Worm (Caenorhabditis elegans) whole organism, young adult: ENCODE data around the gene T28H10.2.

Experiments
- F49E8.2 ChIP-seq: sonication (generic microtip); optimal IDR thresholded peaks from 3 replicates; lab custom pipeline; 2017; ENCODE audit warnings: missing genetic modification characterization, mild to moderate bottlenecking, missing compliant biosample characterization, antibody characterized with exemption, moderate library complexity; ENCODE audit not compliant: insufficient read depth
- T07F8.4 ChIP-seq: sonication (generic microtip); optimal IDR thresholded peaks from 2 replicates; lab custom pipeline; 2016; ENCODE audit warnings: mild to moderate bottlenecking, missing genetic modification characterization, moderate library complexity, missing compliant biosample characterization
- T26A5.8 ChIP-seq: sonication (generic microtip); optimal IDR thresholded peaks from 2 replicates; lab custom pipeline; 2016; ENCODE audit warnings: missing genetic modification characterization, missing compliant biosample characterization
- Y67H2A.10 ChIP-seq: fragments of 200-800 bp; sonication (Bioruptor generic); conservative IDR thresholded peaks from 2 replicates; pipeline ENCODE4 v1.3.6; 2022; ENCODE audit warnings: missing genetic modification reagents, missing genetic modification characterization, missing compliant biosample characterization
- ama-1 ChIP-seq, 3 experiments: fragments of 150-350 bp in 1 of 3; sonication (generic microtip) in 2 of 3; optimal IDR thresholded peaks; 2 replicates each; lab custom pipeline; 2014 to 2018; ENCODE audit warnings: missing biosample characterization in 2 of 3, missing genetic modification characterization in 2 of 3, missing genetic modification reagents in 2 of 3
- bed-2 ChIP-seq: fragments of 200-800 bp; sonication (Bioruptor generic); IDR thresholded peaks from 2 replicates; pipeline ENCODE4 v1.3.6; 2022; ENCODE audit warnings: missing genetic modification reagents, missing genetic modification characterization, missing compliant biosample characterization
- efl-1 ChIP-seq: fragments of 150-350 bp; optimal IDR thresholded peaks from 2 replicates; lab custom pipeline; 2014; ENCODE audit warnings: missing biosample characterization, missing genetic modification reagents, missing genetic modification characterization
- egl-18 ChIP-seq: fragments of 200-800 bp; sonication (Bioruptor generic); IDR thresholded peaks from 2 replicates; pipeline ENCODE4 v1.3.6; 2022; ENCODE audit warnings: missing genetic modification reagents, missing genetic modification characterization, missing compliant biosample characterization
- him-1 ChIP-seq: sonication (generic microtip); optimal IDR thresholded peaks from 2 replicates; lab custom pipeline; 2016; ENCODE audit warnings: missing genotype, missing genetic modification reagents, missing genetic modification characterization, missing compliant biosample characterization
- mcd-1 ChIP-seq: fragments of 200-800 bp; sonication (Bioruptor generic); IDR thresholded peaks from 2 replicates; pipeline ENCODE4 v1.3.6; 2022; ENCODE audit warnings: missing genetic modification reagents, missing genetic modification characterization, missing compliant biosample characterization
- rpc-1 ChIP-seq, 2 experiments: fragments of 150-350 bp in 1 of 2; sonication (generic microtip) in 1 of 2; optimal IDR thresholded peaks; 2 replicates each; lab custom pipeline; 2014 to 2018; ENCODE audit warnings: missing biosample characterization in 1 of 2, missing genetic modification characterization in 1 of 2, missing genetic modification reagents in 1 of 2, missing genotype in 1 of 2

- TF ChIP-seq egl-18: no peak
- TF ChIP-seq ama-1 (optimal IDR thresholded peaks at IDR 0.05; lab: Kevin White, UChicago): no peak
- TF ChIP-seq ama-1 (GFP tag; optimal IDR thresholded peaks at IDR 0.05; lab: Kevin White, UChicago): no peak
- no peak for TF ChIP-seq F49E8.2
- no peak for TF ChIP-seq T26A5.8
- TF ChIP-seq bed-2: no peak
- no peak for TF ChIP-seq mcd-1 (GFP tag; lab: Robert Waterston, UW)
- TF ChIP-seq Y67H2A.10: no peak
- no peak for TF ChIP-seq efl-1 (GFP tag; lab: Kevin White, UChicago)
- TF ChIP-seq rpc-1 (optimal IDR thresholded peaks at IDR 0.05; lab: Kevin White, UChicago): no peak
- TF ChIP-seq rpc-1 (tag; optimal IDR thresholded peaks at IDR 0.05; lab: Kevin White, UChicago): no peak
- no peak for TF ChIP-seq T07F8.4 (tag; lab: Kevin White, UChicago)
- TF ChIP-seq him-1 (tag; lab: Kevin White, UChicago): no peak
Measured at ce11 chrV:12541207-12541606, 28.5 kb upstream of the T28H10.2 start.
